Worm (Caenorhabditis elegans) whole organism, L4/young adult: ENCODE results near the gene F46G10.2.

ENCODE experiments used
- W03F9.2 ChIP-seq: fragments of 150-350 bp; optimal IDR thresholded peaks from 2 replicates; lab custom pipeline; 2014; ENCODE audit warnings: missing biosample characterization, missing genetic modification characterization
- dao-5 ChIP-seq: sonication (generic microtip); optimal IDR thresholded peaks from 2 replicates; lab custom pipeline; 2016; ENCODE audit warnings: missing genotype, missing genetic modification characterization, moderate library complexity, missing compliant biosample characterization
- him-1 ChIP-seq: sonication (generic microtip); optimal IDR thresholded peaks from 2 replicates; lab custom pipeline; 2016; ENCODE audit warnings: missing genotype, missing genetic modification reagents, missing genetic modification characterization, missing compliant biosample characterization

F46G10.2 gene

ce11 chrX:13322886-13323285 lies at the start of gene F46G10.2:
TSS of gene F46G10.2 (plus strand) at chrX:13322963.
- no peak for TF ChIP-seq him-1 (tag; lab: Kevin White, UChicago)
- TF ChIP-seq dao-5 (tag; lab: Kevin White, UChicago), result no peak
- no peak for TF ChIP-seq W03F9.2 (tag; lab: Kevin White, UChicago)

DNA sequence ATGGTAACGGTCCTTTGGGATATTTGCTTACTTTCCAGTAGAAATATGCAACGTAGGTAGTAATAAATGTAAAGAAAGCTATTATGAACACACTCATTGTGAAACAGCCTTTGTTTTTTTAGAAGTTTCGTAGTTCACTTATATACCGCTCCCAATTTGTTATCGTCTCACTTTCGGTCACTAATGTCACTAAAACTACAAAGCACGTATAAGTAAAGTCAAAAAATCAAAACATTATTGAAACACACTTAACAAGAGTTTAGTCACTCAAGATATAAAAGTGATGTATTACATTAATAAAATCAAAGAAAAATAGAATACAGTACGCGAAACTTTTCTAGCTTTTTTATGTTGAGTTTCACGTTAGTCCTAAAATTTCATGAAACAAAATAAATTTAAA lies 48.7 kb upstream of the F46G10.2 start, which contains the start of gene cyp-14A3:
cyp-14A3 (minus strand) TSS at position 101 of the 400 bp plus-strand sequence.
- no peak for TF ChIP-seq dao-5 (tag; lab: Kevin White, UChicago)
- TF ChIP-seq W03F9.2 (tag; lab: Kevin White, UChicago), result no peak
- TF ChIP-seq him-1 (tag; lab: Kevin White, UChicago), result no peak

DNA sequence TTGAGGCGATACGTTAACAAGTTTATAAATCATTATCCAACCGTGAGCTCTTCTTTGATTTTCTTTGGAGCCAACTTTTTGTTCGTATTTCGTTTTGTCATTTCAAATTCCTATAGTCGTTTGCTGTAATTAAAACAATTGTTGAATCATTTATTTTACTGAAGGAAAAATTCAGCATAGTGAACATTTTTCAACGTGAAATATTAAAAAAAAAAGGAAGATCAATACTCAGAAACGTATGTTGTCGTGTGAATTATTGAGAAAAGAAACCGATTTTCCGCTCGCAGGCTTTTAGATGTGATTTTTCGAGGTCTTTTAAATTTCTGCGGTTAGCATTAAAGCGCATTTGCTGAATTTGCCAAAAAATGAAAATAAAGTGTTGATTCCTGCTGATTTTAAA lies 43.9 kb upstream of the F46G10.2 start, which contains the start of gene phf-33:
phf-33 (minus strand) TSS at position 101 of the 400 bp plus-strand sequence.
- TF ChIP-seq dao-5 (tag; lab: Kevin White, UChicago), result no peak
- no peak for TF ChIP-seq W03F9.2 (tag; lab: Kevin White, UChicago)
- no peak for TF ChIP-seq him-1 (tag; lab: Kevin White, UChicago)

- TF ChIP-seq him-1 (tag; lab: Kevin White, UChicago), result no peak
- TF ChIP-seq dao-5 (tag; lab: Kevin White, UChicago), result no peak
- TF ChIP-seq W03F9.2 (tag; lab: Kevin White, UChicago), result no peak
Observed at ce11 chrX:13283462-13283861, 39.3 kb upstream of the F46G10.2 start.

- TF ChIP-seq dao-5 (tag; lab: Kevin White, UChicago), result no peak
- no peak for TF ChIP-seq W03F9.2 (tag; lab: Kevin White, UChicago)
- no peak for TF ChIP-seq him-1 (tag; lab: Kevin White, UChicago)
Observed at ce11 chrX:13284091-13284490, 38.7 kb upstream of the F46G10.2 start, which contains the start of gene cyp-14A4. TSS of gene cyp-14A4 (minus strand) at chrX:13284197.

DNA sequence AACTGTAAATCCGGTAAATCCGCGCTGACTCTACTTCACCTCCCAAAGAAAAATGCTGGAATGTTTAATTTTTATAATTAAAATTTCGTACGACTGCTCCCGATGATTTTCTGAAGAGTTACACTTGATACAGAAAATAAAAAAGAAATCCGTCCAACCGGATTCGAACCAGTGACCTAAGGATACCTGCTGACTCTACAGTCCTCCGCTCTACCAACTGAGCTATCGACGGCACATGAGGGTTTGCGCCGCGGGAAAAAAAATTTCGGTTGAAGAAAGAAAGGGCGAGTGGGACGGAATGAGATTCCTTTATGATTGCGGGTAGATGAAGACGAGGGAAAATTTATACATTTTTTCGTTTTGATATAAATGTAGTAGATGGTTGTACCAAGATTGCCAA lies 38.1 kb upstream of the F46G10.2 start:
- TF ChIP-seq him-1 (tag; lab: Kevin White, UChicago) (no peak), W03F9.2 (tag; lab: Kevin White, UChicago) (no peak), dao-5 (tag; lab: Kevin White, UChicago) (no peak)

DNA sequence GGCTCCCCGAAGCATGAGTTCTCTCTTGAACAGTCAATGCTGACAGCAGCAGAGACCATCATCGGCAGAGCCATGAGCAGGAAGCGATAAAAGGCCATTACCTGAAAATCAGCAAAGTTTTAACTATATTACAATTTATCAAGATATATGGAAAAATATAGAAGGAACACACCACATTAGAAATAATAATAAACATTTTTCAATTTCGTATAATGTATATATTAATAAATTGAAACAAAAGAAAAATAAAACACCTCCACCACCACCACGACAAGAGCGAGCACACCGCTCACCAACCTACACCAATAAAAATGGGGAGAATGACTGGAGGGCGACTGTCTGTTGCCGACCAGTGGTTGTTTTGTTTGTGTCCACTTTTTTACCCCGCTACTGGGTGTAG lies 36.2 kb upstream of the F46G10.2 start, which contains the start of gene R04D3.2:
R04D3.2 (minus strand) TSS at position 101 of the 400 bp plus-strand sequence.
- TF ChIP-seq dao-5 (tag; lab: Kevin White, UChicago) (no peak), him-1 (tag; lab: Kevin White, UChicago) (no peak), W03F9.2 (tag; lab: Kevin White, UChicago) (no peak)

ce11 chrX:13288715-13289114 lies 34.0 kb upstream of the F46G10.2 start, which contains the start of gene R04D3.4:
TSS of gene R04D3.4 (minus strand) at chrX:13288815.
- TF ChIP-seq W03F9.2 (tag; lab: Kevin White, UChicago) (no peak), dao-5 (tag; lab: Kevin White, UChicago) (no peak), him-1 (tag; lab: Kevin White, UChicago) (no peak)

- TF ChIP-seq W03F9.2 (tag; lab: Kevin White, UChicago), result no peak
- no peak for TF ChIP-seq him-1 (tag; lab: Kevin White, UChicago)
- no peak for TF ChIP-seq dao-5 (tag; lab: Kevin White, UChicago)
Observed at ce11 chrX:13290531-13290930, 32.2 kb upstream of the F46G10.2 start, which contains the start of gene R04D3.3. TSS of gene R04D3.3 (minus strand) at chrX:13290631.

- TF ChIP-seq W03F9.2 (tag; lab: Kevin White, UChicago) (no peak), him-1 (tag; lab: Kevin White, UChicago) (no peak), dao-5 (tag; lab: Kevin White, UChicago) (no peak)
Observed at ce11 chrX:13291506-13291905, 31.3 kb upstream of the F46G10.2 start, which contains the start of gene srd-38. TSS of gene srd-38 (plus strand) at chrX:13291806.

DNA sequence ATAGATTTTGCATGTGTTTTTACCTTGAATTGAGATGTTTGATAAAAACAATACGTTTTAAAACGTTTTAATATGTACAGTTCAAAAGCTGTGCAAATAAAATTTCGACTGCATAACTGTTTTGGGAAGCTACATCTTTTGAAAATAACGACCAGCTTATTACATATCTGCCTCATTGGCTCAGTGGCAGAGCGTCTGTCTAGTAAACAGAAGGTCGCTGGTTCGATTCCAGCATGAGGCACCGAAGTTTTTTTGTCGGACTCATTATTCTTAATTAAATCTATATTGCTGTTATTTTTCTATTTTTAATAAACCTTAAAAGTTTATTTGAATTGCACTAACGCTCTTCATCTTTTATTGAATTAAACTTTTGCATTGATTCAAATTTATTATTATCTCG lies 29.7 kb upstream of the F46G10.2 start:
- TF ChIP-seq W03F9.2 (tag; lab: Kevin White, UChicago) (no peak), dao-5 (tag; lab: Kevin White, UChicago) (no peak), him-1 (tag; lab: Kevin White, UChicago) (no peak)

- no peak for TF ChIP-seq him-1 (tag; lab: Kevin White, UChicago)
- no peak for TF ChIP-seq W03F9.2 (tag; lab: Kevin White, UChicago)
- no peak for TF ChIP-seq dao-5 (tag; lab: Kevin White, UChicago)
Observed at ce11 chrX:13294669-13295068, 28.1 kb upstream of the F46G10.2 start, which contains the start of gene srd-36. TSS of gene srd-36 (minus strand) at chrX:13294769.

- TF ChIP-seq him-1 (tag; lab: Kevin White, UChicago) (no peak), dao-5 (tag; lab: Kevin White, UChicago) (no peak), W03F9.2 (tag; lab: Kevin White, UChicago) (no peak)
Observed at ce11 chrX:13300503-13300902, 22.3 kb upstream of the F46G10.2 start, which contains the start of gene srd-39. TSS of gene srd-39 (minus strand) at chrX:13300603.

DNA sequence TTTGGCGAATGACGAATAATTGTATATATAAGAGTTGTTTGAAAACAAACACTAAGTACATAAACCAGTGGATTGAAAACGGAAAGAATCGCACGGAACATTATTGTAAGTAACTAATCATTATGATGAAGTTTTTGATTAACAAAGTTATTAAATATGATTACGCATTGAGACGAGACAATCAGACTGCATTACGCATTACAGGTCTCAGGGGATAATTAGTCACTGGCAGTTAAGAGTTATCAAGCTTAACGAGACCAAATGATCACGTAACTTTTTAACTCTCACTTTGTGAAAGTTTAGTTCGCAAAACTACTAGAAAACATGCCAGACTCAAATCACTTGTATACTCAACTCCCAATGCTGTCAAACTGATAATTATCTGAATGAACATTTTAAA lies 19.4 kb upstream of the F46G10.2 start, which contains the start of gene srd-42:
srd-42 (minus strand) TSS at position 101 of the 400 bp plus-strand sequence.
- TF ChIP-seq W03F9.2 (tag; lab: Kevin White, UChicago) (no peak), dao-5 (tag; lab: Kevin White, UChicago) (no peak), him-1 (tag; lab: Kevin White, UChicago) (no peak)
